Worm (Caenorhabditis elegans) whole organism, L2 larva: ENCODE data around the gene sre-29.

Experiments
- C34F6.9 ChIP-seq: fragments of 150-350 bp; optimal IDR thresholded peaks from 2 replicates; lab custom pipeline; 2014; ENCODE audit warnings: missing biosample characterization, missing genetic modification characterization
- F13H6.1 ChIP-seq: sonication (generic microtip); optimal IDR thresholded peaks from 2 replicates; lab custom pipeline; 2016; ENCODE audit warnings: missing genetic modification characterization, missing compliant biosample characterization
- R02D3.7 ChIP-seq: fragments of 150-350 bp; optimal IDR thresholded peaks from 2 replicates; lab custom pipeline; 2014; ENCODE audit warnings: missing biosample characterization, missing genetic modification characterization
- alr-1 ChIP-seq: fragments of 150-350 bp; optimal IDR thresholded peaks from 2 replicates; lab custom pipeline; 2014; ENCODE audit warnings: missing biosample characterization, missing genetic modification characterization
- ceh-82 ChIP-seq: fragments of 150-350 bp; optimal IDR thresholded peaks from 2 replicates; lab custom pipeline; 2014; ENCODE audit warnings: missing biosample characterization, missing genetic modification characterization
- crh-2 ChIP-seq: sonication (generic microtip); optimal IDR thresholded peaks from 2 replicates; lab custom pipeline; 2017; ENCODE audit warnings: missing biosample characterization, missing genetic modification characterization
- egl-27 ChIP-seq: sonication (generic microtip); optimal IDR thresholded peaks from 3 replicates; lab custom pipeline; 2017; ENCODE audit warnings: missing biosample characterization, missing genetic modification reagents, missing genetic modification characterization
- elt-1 ChIP-seq: fragments of 150-350 bp; optimal IDR thresholded peaks from 2 replicates; lab custom pipeline; 2014; ENCODE audit warnings: missing biosample characterization, missing genetic modification characterization
- elt-3 ChIP-seq: sonication (generic microtip); optimal IDR thresholded peaks from 2 replicates; lab custom pipeline; 2017; ENCODE audit warnings: missing biosample characterization, missing genetic modification characterization
- fos-1 ChIP-seq: fragments of 150-350 bp; optimal IDR thresholded peaks from 2 replicates; lab custom pipeline; 2014; ENCODE audit warnings: missing biosample characterization, missing genetic modification characterization
- gmeb-1 ChIP-seq: fragments of 150-350 bp; optimal IDR thresholded peaks from 2 replicates; lab custom pipeline; 2014; ENCODE audit warnings: missing biosample characterization, missing genetic modification characterization
- lin-11 ChIP-seq: fragments of 150-350 bp; sonication (generic microtip); optimal IDR thresholded peaks from 2 replicates; lab custom pipeline; 2014; ENCODE audit warnings: missing biosample characterization, missing genetic modification characterization, inconsistent platforms, mixed read lengths
- lin-13 ChIP-seq: fragments of 150-350 bp; optimal IDR thresholded peaks from 2 replicates; lab custom pipeline; 2014; ENCODE audit warnings: missing biosample characterization, missing genetic modification reagents, missing genetic modification characterization
- lin-39 ChIP-seq: fragments of 150-350 bp; optimal IDR thresholded peaks from 2 replicates; lab custom pipeline; 2014; ENCODE audit warnings: missing biosample characterization, missing genetic modification reagents, missing genetic modification characterization
- lsy-2 ChIP-seq, 2 experiments: fragments of 150-350 bp in 1 of 2; sonication (generic microtip) in 1 of 2; optimal IDR thresholded peaks; 2 replicates each; lab custom pipeline; 2014 to 2017; ENCODE audit warnings: missing biosample characterization in 2 of 2, missing genetic modification characterization in 2 of 2
- mab-5 ChIP-seq: fragments of 150-350 bp; optimal IDR thresholded peaks from 2 replicates; lab custom pipeline; 2014; ENCODE audit warnings: missing biosample characterization, missing genetic modification characterization
- mdl-1 ChIP-seq, 2 experiments: fragments of 150-350 bp in 1 of 2; sonication (generic microtip) in 1 of 2; optimal IDR thresholded peaks; 2 replicates each; lab custom pipeline; 2017; ENCODE audit warnings: missing biosample characterization in 2 of 2, missing genetic modification characterization in 2 of 2
- nhr-10 ChIP-seq: sonication (generic microtip); optimal IDR thresholded peaks from 2 replicates; lab custom pipeline; 2017; ENCODE audit warnings: missing biosample characterization, missing genetic modification characterization
- nhr-11 ChIP-seq: fragments of 150-350 bp; optimal IDR thresholded peaks from 2 replicates; lab custom pipeline; 2014; ENCODE audit warnings: missing biosample characterization, missing genetic modification characterization
- nhr-12 ChIP-seq: fragments of 150-350 bp; optimal IDR thresholded peaks from 2 replicates; lab custom pipeline; 2014; ENCODE audit warnings: missing biosample characterization, missing genetic modification characterization
- nhr-129 ChIP-seq: fragments of 150-350 bp; optimal IDR thresholded peaks from 2 replicates; lab custom pipeline; 2014; ENCODE audit warnings: missing biosample characterization, missing genetic modification characterization
- nhr-21 ChIP-seq: fragments of 150-350 bp; optimal IDR thresholded peaks from 2 replicates; lab custom pipeline; 2014; ENCODE audit warnings: missing biosample characterization, missing genetic modification characterization
- nhr-23 ChIP-seq: fragments of 150-350 bp; optimal IDR thresholded peaks from 2 replicates; lab custom pipeline; 2014; ENCODE audit warnings: missing biosample characterization, missing genetic modification reagents, missing genetic modification characterization
- nhr-25 ChIP-seq: fragments of 150-350 bp; sonication (generic microtip); optimal IDR thresholded peaks from 3 replicates; lab custom pipeline; 2014; ENCODE audit warnings: missing biosample characterization, missing genetic modification characterization
- nhr-6 ChIP-seq: fragments of 150-350 bp; optimal IDR thresholded peaks from 2 replicates; lab custom pipeline; 2014; ENCODE audit warnings: missing biosample characterization, missing genetic modification characterization
- nhr-77 ChIP-seq: fragments of 150-350 bp; optimal IDR thresholded peaks from 2 replicates; lab custom pipeline; 2014; ENCODE audit warnings: missing biosample characterization, missing genetic modification characterization
- peb-1 ChIP-seq: fragments of 150-350 bp; optimal IDR thresholded peaks from 2 replicates; lab custom pipeline; 2014; ENCODE audit warnings: missing biosample characterization, missing genetic modification characterization
- sma-9 ChIP-seq, 2 experiments: fragments of 150-350 bp in 1 of 2; sonication (generic microtip) in 1 of 2; optimal IDR thresholded peaks; 2 replicates each; lab custom pipeline; 2014 to 2016; ENCODE audit warnings: missing genetic modification characterization in 2 of 2, mild to moderate bottlenecking in 1 of 2, missing biosample characterization in 1 of 2, missing compliant biosample characterization in 1 of 2, missing genetic modification reagents in 1 of 2, moderate library complexity in 1 of 2
- unc-55 ChIP-seq: fragments of 150-350 bp; sonication (generic microtip); optimal IDR thresholded peaks from 3 replicates; lab custom pipeline; 2014; ENCODE audit warnings: missing biosample characterization, missing genetic modification reagents, missing genetic modification characterization
- unc-62 ChIP-seq: fragments of 150-350 bp; optimal IDR thresholded peaks from 2 replicates; lab custom pipeline; 2014; ENCODE audit warnings: missing biosample characterization, missing genetic modification reagents, missing genetic modification characterization
- zag-1 ChIP-seq: fragments of 150-350 bp; optimal IDR thresholded peaks from 2 replicates; lab custom pipeline; 2014; ENCODE audit warnings: missing biosample characterization, missing genetic modification characterization
- ztf-1 ChIP-seq: fragments of 200-800 bp; sonication (Bioruptor generic); conservative IDR thresholded peaks from 2 replicates; pipeline ENCODE4 v1.3.6; 2022; ENCODE audit warnings: missing genetic modification characterization, missing compliant biosample characterization
- ztf-11 ChIP-seq: sonication (generic microtip); optimal IDR thresholded peaks from 2 replicates; lab custom pipeline; 2017; ENCODE audit warnings: missing biosample characterization, missing genetic modification characterization
- ztf-4 ChIP-seq: fragments of 150-350 bp; optimal IDR thresholded peaks from 2 replicates; lab custom pipeline; 2014; ENCODE audit warnings: missing biosample characterization, missing genetic modification characterization

sre-29 gene

DNA sequence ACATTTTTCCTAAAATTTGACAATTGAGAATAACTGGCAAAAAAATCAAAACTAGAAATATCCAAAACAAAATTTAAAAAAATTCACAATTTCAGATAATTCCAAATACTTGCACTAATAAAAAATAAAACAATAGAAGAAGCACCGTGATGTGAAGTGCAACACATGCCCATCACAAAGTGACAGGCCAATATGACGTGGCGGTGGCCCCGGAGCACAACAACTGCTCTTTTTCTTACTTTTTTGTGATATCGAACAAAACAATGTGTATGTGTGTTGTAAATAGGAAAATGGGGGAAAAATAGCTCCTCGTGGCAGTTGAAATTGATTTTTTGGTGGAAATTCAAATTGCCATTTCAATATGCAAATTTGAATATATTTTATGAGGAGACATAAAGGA lies 47.9 kb downstream of the sre-29 start:
- peak; percentile 33 for TF ChIP-seq C34F6.9 (tag; lab: Kevin White, UChicago)
- peak; percentile 60 for TF ChIP-seq crh-2
- peak; percentile 34 for TF ChIP-seq nhr-129
- TF ChIP-seq peb-1 (tag; lab: Kevin White, UChicago), result no peak
- TF ChIP-seq nhr-77 (tag; lab: Kevin White, UChicago), result no peak

- TF ChIP-seq nhr-21 (tag; lab: Kevin White, UChicago) (no peak), nhr-10 (no peak), nhr-11 (tag; lab: Kevin White, UChicago) (no peak), R02D3.7 (no peak), mab-5 (tag; lab: Kevin White, UChicago) (no peak), elt-1 (tag; lab: Kevin White, UChicago) (no peak), mdl-1 (tag; optimal IDR thresholded peaks at IDR 0.05; lab: Kevin White, UChicago) (no peak), egl-27 (no peak), zag-1 (tag; lab: Kevin White, UChicago) (no peak), nhr-12 (tag; lab: Kevin White, UChicago) (no peak)
Measured at ce11 chrII:12353104-12353503, 48.6 kb downstream of the sre-29 start.

ce11 chrII:12352115-12352514 lies 49.6 kb downstream of the sre-29 start, which contains the start of gene ras-1:
TSS of gene ras-1 (minus strand) at chrII:12352243.
- TF ChIP-seq fos-1 (tag; lab: Kevin White, UChicago) (no peak), lsy-2 (tag; optimal IDR thresholded peaks at IDR 0.05; lab: Kevin White, UChicago) (no peak), ztf-1 (no peak), nhr-129 (no peak), egl-27 (no peak), nhr-25 (tag; lab: Kevin White, UChicago) (no peak), lin-39 (tag; lab: Kevin White, UChicago) (no peak), unc-55 (GFP tag; lab: Kevin White, UChicago) (no peak), elt-3 (tag; lab: Kevin White, UChicago) (no peak), ztf-4 (tag; lab: Kevin White, UChicago) (no peak), nhr-23 (tag; lab: Kevin White, UChicago) (no peak), ztf-11 (tag; lab: Kevin White, UChicago) (no peak), crh-2 (no peak), mdl-1 (tag; optimal IDR thresholded peaks at IDR 0.05; lab: Kevin White, UChicago) (no peak), ceh-82 (tag; lab: Kevin White, UChicago) (no peak), nhr-12 (tag; lab: Kevin White, UChicago) (no peak), alr-1 (tag; lab: Kevin White, UChicago) (no peak)

ce11 chrII:12350737-12351275 lies 50.9 kb downstream of the sre-29 start:
- TF ChIP-seq nhr-10 (no peak), lsy-2 (tag; optimal IDR thresholded peaks at IDR 0.05; lab: Kevin White, UChicago) (peak in 1 of 2 experiments; percentile 28), nhr-77 (tag; lab: Kevin White, UChicago) (no peak), lin-13 (no peak), ztf-1 (no peak), nhr-129 (peak; percentile 17), unc-62 (no peak)

- TF ChIP-seq nhr-25 (tag; lab: Kevin White, UChicago), result no peak
- TF ChIP-seq fos-1 (tag; lab: Kevin White, UChicago), result peak; percentile 38
- TF ChIP-seq lin-11, result no peak
- peak; percentile 52 for TF ChIP-seq nhr-129
- TF ChIP-seq sma-9 (GFP tag; optimal IDR thresholded peaks at IDR 0.05; lab: Kevin White, UChicago), result peak; percentile 14
- no peak for TF ChIP-seq sma-9 (tag; optimal IDR thresholded peaks at IDR 0.05; lab: Kevin White, UChicago)
- no peak for TF ChIP-seq nhr-6 (tag; lab: Kevin White, UChicago)
- peak; percentile 7 for TF ChIP-seq gmeb-1 (tag; lab: Kevin White, UChicago)
- peak; percentile 65 for TF ChIP-seq F13H6.1 (tag; lab: Kevin White, UChicago)
- no peak for TF ChIP-seq nhr-23 (tag; lab: Kevin White, UChicago)
Measured at ce11 chrII:12349866-12350265, 51.8 kb downstream of the sre-29 start.
